Worm (Caenorhabditis elegans) whole organism, mixed stage, embryonic: Measurements from ENCODE around the gene F14H3.14.

ENCODE experiments used
- blmp-1 ChIP-seq: fragments of 150-350 bp; optimal IDR thresholded peaks from 2 replicates; lab custom pipeline; 2014; ENCODE audit warnings: missing biosample characterization, missing genetic modification characterization
- ceh-43 ChIP-seq: fragments of 200-800 bp; sonication (Bioruptor generic); optimal IDR thresholded peaks from 2 replicates; lab custom pipeline; 2018; ENCODE audit warnings: mild to moderate bottlenecking, missing genetic modification characterization, moderate library complexity, missing compliant biosample characterization
- elt-3 ChIP-seq: fragments of 150-350 bp; optimal IDR thresholded peaks from 2 replicates; lab custom pipeline; 2014; ENCODE audit warnings: missing biosample characterization, missing genetic modification characterization
- lin-13 ChIP-seq: fragments of 150-350 bp; optimal IDR thresholded peaks from 2 replicates; lab custom pipeline; 2014; ENCODE audit warnings: missing biosample characterization, missing genetic modification characterization
- mep-1 ChIP-seq: fragments of 150-350 bp; optimal IDR thresholded peaks from 2 replicates; lab custom pipeline; 2017; ENCODE audit warnings: missing biosample characterization, missing genetic modification reagents, missing genetic modification characterization, inconsistent platforms
- nhr-12 ChIP-seq: fragments of 150-350 bp; optimal IDR thresholded peaks from 2 replicates; lab custom pipeline; 2014; ENCODE audit warnings: missing biosample characterization, missing genetic modification characterization
- nhr-2 ChIP-seq: fragments of 150-350 bp; optimal IDR thresholded peaks from 2 replicates; lab custom pipeline; 2014; ENCODE audit warnings: missing biosample characterization, missing genetic modification characterization
- nhr-237 ChIP-seq: fragments of 150-350 bp; optimal IDR thresholded peaks from 2 replicates; lab custom pipeline; 2014; ENCODE audit warnings: missing biosample characterization, missing genetic modification characterization
- nhr-28 ChIP-seq: fragments of 150-350 bp; optimal IDR thresholded peaks from 2 replicates; lab custom pipeline; 2014; ENCODE audit warnings: missing biosample characterization, missing genetic modification characterization
- nhr-76 ChIP-seq: sonication (generic microtip); optimal IDR thresholded peaks from 2 replicates; lab custom pipeline; 2017; ENCODE audit warnings: missing biosample characterization, missing genetic modification characterization
- sem-2 ChIP-seq: fragments of 200-800 bp; sonication (Bioruptor generic); optimal IDR thresholded peaks from 2 replicates; lab custom pipeline; 2018; ENCODE audit warnings: mild to moderate bottlenecking, missing genetic modification characterization, missing compliant biosample characterization
- snpc-4 ChIP-seq: fragments of 150-350 bp; optimal IDR thresholded peaks from 2 replicates; lab custom pipeline; 2014; ENCODE audit warnings: missing biosample characterization, missing genetic modification characterization
- tbx-8 ChIP-seq: fragments of 200-800 bp; sonication (Bioruptor generic); optimal IDR thresholded peaks from 2 replicates; lab custom pipeline; 2018; ENCODE audit warnings: mild to moderate bottlenecking, missing genetic modification characterization, moderate library complexity, missing compliant biosample characterization
- ztf-11 ChIP-seq: fragments of 150-350 bp; optimal IDR thresholded peaks from 2 replicates; lab custom pipeline; 2014; ENCODE audit warnings: missing biosample characterization, missing genetic modification characterization

ce11 chrV:16016977-16017376 is 45.7 kb downstream of the F14H3.14 start:
- TF ChIP-seq blmp-1 (tag; lab: Kevin White, UChicago) (no peak), nhr-237 (tag; lab: Kevin White, UChicago) (no peak), ztf-11 (tag; lab: Kevin White, UChicago) (no peak), elt-3 (tag; lab: Kevin White, UChicago) (no peak), lin-13 (tag; lab: Kevin White, UChicago) (no peak), nhr-12 (tag; lab: Kevin White, UChicago) (no peak), nhr-28 (tag; lab: Kevin White, UChicago) (no peak), snpc-4 (tag; lab: Kevin White, UChicago) (no peak), nhr-2 (no peak), sem-2 (GFP tag; lab: Kevin White, UChicago) (no peak), tbx-8 (GFP tag; lab: Kevin White, UChicago) (no peak), nhr-76 (tag; lab: Kevin White, UChicago) (no peak), mep-1 (no peak), ceh-43 (no peak)
